Worm (Caenorhabditis elegans) whole organism, early embryonic: Measurements from ENCODE around the gene pak-2.
A peak's percentile ranks its signal among the peaks of the same experiment; 100 is the strongest.

Experiments used
- B0310.2 ChIP-seq: sonication (generic microtip); optimal IDR thresholded peaks from 2 replicates; lab custom pipeline; 2016; ENCODE audit warnings: mild to moderate bottlenecking, missing genetic modification characterization, missing compliant biosample characterization
- F13C5.2 ChIP-seq: sonication (generic microtip); optimal IDR thresholded peaks from 2 replicates; lab custom pipeline; 2017; ENCODE audit warnings: mild to moderate bottlenecking, missing genetic modification characterization, inconsistent platforms, missing compliant biosample characterization
- aly-1 ChIP-seq: sonication (generic microtip); optimal IDR thresholded peaks from 2 replicates; lab custom pipeline; 2016; ENCODE audit warnings: missing genetic modification characterization, missing compliant biosample characterization
- ama-1 ChIP-seq: fragments of 150-350 bp; optimal IDR thresholded peaks from 2 replicates; lab custom pipeline; 2014
- ceh-13 ChIP-seq: fragments of 200-800 bp; sonication (Bioruptor generic); optimal IDR thresholded peaks from 2 replicates; lab custom pipeline; 2018; ENCODE audit warnings: mild to moderate bottlenecking, missing genetic modification characterization, missing compliant biosample characterization
- ceh-36 ChIP-seq: sonication (generic microtip); optimal IDR thresholded peaks from 2 replicates; lab custom pipeline; 2016; ENCODE audit warnings: missing genetic modification characterization, inconsistent platforms, missing compliant biosample characterization
- ets-7 ChIP-seq: sonication (generic microtip); optimal IDR thresholded peaks from 2 replicates; lab custom pipeline; 2016; ENCODE audit warnings: missing genotype, missing genetic modification characterization, missing compliant biosample characterization
- flt-1 ChIP-seq: fragments of 200-800 bp; sonication (Bioruptor generic); IDR thresholded peaks from 2 replicates; pipeline ENCODE4 v1.3.6; 2022; ENCODE audit warnings: missing genetic modification characterization, missing compliant biosample characterization
- hmbx-1 ChIP-seq: sonication (generic microtip); optimal IDR thresholded peaks from 2 replicates; lab custom pipeline; 2016; ENCODE audit warnings: mild to moderate bottlenecking, missing genetic modification characterization, missing compliant biosample characterization
- hmg-4 ChIP-seq: fragments of 200-800 bp; sonication (Bioruptor generic); optimal IDR thresholded peaks from 2 replicates; lab custom pipeline; 2018; ENCODE audit warnings: mild to moderate bottlenecking, missing genetic modification characterization, missing compliant biosample characterization
- hnd-1 ChIP-seq: sonication (generic microtip); optimal IDR thresholded peaks from 2 replicates; lab custom pipeline; 2016; ENCODE audit warnings: missing genetic modification characterization, missing compliant biosample characterization
- pes-1 ChIP-seq: fragments of 200-800 bp; sonication (Bioruptor generic); IDR thresholded peaks from 2 replicates; pipeline ENCODE4 v1.3.6; 2022; ENCODE audit warnings: missing genetic modification reagents, missing genetic modification characterization, missing compliant biosample characterization
- scrt-1 ChIP-seq: fragments of 200-800 bp; sonication (Bioruptor generic); IDR thresholded peaks from 2 replicates; pipeline ENCODE4 v1.3.6; 2022; ENCODE audit warnings: missing genetic modification characterization, missing compliant biosample characterization
- sea-1 ChIP-seq: fragments of 200-800 bp; sonication (Bioruptor generic); conservative IDR thresholded peaks from 2 replicates; pipeline ENCODE4 v1.3.6; 2022; ENCODE audit warnings: missing genetic modification characterization, missing compliant biosample characterization
- tbx-11 ChIP-seq: fragments of 200-800 bp; sonication (Bioruptor generic); IDR thresholded peaks from 2 replicates; pipeline ENCODE4 v1.3.6; 2022; ENCODE audit warnings: missing genetic modification characterization, missing compliant biosample characterization
- tbx-37 ChIP-seq: fragments of 200-800 bp; sonication (Bioruptor generic); conservative IDR thresholded peaks from 2 replicates; pipeline ENCODE4 v1.3.6; 2022; ENCODE audit warnings: missing genetic modification reagents, missing genetic modification characterization, missing compliant biosample characterization
- tra-4 ChIP-seq: sonication (generic microtip); optimal IDR thresholded peaks from 2 replicates; lab custom pipeline; 2017; ENCODE audit warnings: missing genetic modification characterization, missing compliant biosample characterization

pak-2 gene

DNA sequence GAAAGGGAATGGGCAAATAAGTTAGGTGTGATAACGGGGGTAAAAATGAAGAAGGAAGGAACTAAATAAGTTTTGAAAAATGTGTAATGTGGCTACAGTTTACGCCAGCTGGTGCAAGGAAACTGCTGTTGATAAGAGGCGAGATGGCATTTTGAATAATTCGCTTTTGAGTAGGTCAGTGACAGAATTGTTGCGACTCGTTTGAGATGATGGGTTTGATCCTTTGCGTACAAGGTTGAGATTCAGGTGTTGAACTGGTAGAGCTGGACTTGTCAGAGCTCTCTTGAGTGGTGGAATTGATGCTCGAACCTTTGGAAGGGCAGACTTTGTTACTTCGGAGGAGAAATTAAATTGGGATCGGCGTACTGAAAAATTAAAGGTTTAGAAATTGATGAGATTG is 27.4 kb downstream of the pak-2 start:
- TF ChIP-seq flt-1 (GFP tag; lab: Robert Waterston, UW) = no peak

DNA sequence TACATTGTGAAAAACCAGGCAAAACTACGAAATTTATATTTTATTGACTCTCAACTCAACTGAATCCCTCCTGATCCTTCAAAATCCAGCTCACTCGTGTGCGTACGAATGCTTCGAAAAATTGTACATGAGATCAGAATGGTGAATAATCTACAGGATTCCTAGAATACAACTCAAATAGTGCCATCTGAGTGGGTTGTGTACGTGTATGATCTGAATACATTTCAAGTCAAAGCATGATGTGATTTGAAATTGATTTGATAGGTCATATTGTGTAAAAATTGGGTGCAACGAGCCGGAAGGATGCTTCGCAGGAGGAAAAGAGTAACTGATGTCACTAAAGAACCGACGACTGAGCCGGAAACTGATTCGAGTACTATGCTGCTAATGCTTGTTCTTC is 28.5 kb downstream of the pak-2 start:
- TF ChIP-seq scrt-1 (GFP tag; lab: Robert Waterston, UW) (no peak), F13C5.2 (tag; lab: Kevin White, UChicago) (no peak), ets-7 (tag; lab: Kevin White, UChicago) (no peak), hmg-4 (GFP tag; lab: Kevin White, UChicago) (no peak), ama-1 (lab: Kevin White, UChicago) (no peak), flt-1 (GFP tag; lab: Robert Waterston, UW) (no peak), hmbx-1 (tag; lab: Kevin White, UChicago) (no peak), ceh-13 (GFP tag; lab: Kevin White, UChicago) (no peak), hnd-1 (no peak), ceh-36 (no peak), pes-1 (GFP tag; lab: Robert Waterston, UW) (no peak), B0310.2 (no peak), aly-1 (tag; lab: Kevin White, UChicago) (no peak), tbx-37 (GFP tag; lab: Robert Waterston, UW) (no peak), tbx-11 (GFP tag; lab: Robert Waterston, UW) (no peak), tra-4 (tag; lab: Kevin White, UChicago) (no peak), sea-1 (GFP tag; lab: Robert Waterston, UW) (no peak)

DNA sequence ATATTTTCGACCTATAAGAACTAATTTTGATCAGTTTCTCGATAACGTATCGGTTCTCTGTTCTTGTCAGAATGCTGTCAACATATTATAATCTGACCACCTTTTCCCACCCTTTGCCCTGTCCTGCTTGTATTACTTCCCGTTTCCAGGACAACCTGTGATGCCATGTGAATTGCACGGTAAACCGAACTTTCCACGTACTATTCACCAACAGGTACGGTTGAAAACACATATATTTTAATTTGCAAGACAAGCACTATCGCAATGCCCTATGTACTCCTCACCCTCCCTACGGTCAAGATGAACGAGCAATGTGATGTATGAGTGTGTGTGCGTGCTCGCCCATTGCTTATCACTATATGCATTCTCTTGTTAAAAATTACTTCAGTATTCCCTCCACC is 30.1 kb downstream of the pak-2 start:
- TF ChIP-seq ama-1 (lab: Kevin White, UChicago) (no peak), hmg-4 (GFP tag; lab: Kevin White, UChicago) (no peak), B0310.2 (no peak), sea-1 (GFP tag; lab: Robert Waterston, UW) (no peak), flt-1 (GFP tag; lab: Robert Waterston, UW) (no peak), tbx-37 (GFP tag; lab: Robert Waterston, UW) (no peak), hmbx-1 (tag; lab: Kevin White, UChicago) (no peak), aly-1 (tag; lab: Kevin White, UChicago) (no peak), ceh-36 (no peak), tbx-11 (GFP tag; lab: Robert Waterston, UW) (no peak), hnd-1 (no peak), ceh-13 (GFP tag; lab: Kevin White, UChicago) (no peak), ets-7 (tag; lab: Kevin White, UChicago) (no peak), F13C5.2 (tag; lab: Kevin White, UChicago) (no peak), tra-4 (tag; lab: Kevin White, UChicago) (no peak), scrt-1 (GFP tag; lab: Robert Waterston, UW) (no peak), pes-1 (GFP tag; lab: Robert Waterston, UW) (no peak)

DNA sequence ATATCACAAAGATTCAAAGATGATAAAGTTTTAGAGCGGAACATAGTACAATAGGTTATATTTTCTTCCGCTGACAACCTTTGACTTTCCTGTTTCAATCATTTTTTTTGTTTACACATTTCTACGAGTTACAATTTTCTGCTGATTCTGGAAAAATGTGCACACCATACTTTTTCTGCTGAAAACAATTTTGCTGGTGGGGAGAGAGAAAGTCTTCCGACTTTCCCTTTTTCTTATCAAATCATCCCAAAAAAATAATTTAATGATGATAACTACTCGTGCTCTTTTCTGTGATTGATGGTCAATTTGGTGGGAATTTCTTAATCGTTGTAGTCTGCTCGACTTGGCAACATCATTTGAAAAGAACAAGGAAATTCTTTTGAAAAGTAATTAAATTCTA is 31.6 kb downstream of the pak-2 start:
- TF ChIP-seq ceh-36 = no peak
- TF ChIP-seq tra-4 (tag; lab: Kevin White, UChicago) = no peak
- no peak for TF ChIP-seq hnd-1
- no peak for TF ChIP-seq scrt-1 (GFP tag; lab: Robert Waterston, UW)
- no peak for TF ChIP-seq ets-7 (tag; lab: Kevin White, UChicago)
- TF ChIP-seq tbx-11 (GFP tag; lab: Robert Waterston, UW) = no peak
- TF ChIP-seq pes-1 (GFP tag; lab: Robert Waterston, UW) = no peak
- TF ChIP-seq flt-1 (GFP tag; lab: Robert Waterston, UW) = no peak

DNA sequence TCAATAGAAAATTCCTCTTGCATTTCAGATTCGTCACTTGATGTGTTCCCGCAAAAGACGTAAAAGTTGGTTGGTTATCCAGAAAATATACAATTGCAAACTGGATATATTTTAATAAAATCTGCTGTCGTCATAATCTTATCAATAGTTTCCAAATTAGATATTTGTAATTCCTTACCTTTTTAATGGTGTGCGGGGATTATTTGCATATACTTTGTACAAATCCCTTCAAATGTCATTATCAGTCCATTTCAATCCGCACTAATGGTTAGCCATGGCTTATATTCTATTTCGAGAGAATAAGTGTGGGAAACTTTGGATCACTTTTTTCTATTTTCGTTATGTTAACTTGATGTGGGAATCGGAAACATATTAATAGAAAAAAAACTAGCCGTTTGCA is 35.1 kb downstream of the pak-2 start:
- TF ChIP-seq sea-1 (GFP tag; lab: Robert Waterston, UW) = no peak
- TF ChIP-seq ceh-36 = no peak
- TF ChIP-seq aly-1 (tag; lab: Kevin White, UChicago) = no peak

DNA sequence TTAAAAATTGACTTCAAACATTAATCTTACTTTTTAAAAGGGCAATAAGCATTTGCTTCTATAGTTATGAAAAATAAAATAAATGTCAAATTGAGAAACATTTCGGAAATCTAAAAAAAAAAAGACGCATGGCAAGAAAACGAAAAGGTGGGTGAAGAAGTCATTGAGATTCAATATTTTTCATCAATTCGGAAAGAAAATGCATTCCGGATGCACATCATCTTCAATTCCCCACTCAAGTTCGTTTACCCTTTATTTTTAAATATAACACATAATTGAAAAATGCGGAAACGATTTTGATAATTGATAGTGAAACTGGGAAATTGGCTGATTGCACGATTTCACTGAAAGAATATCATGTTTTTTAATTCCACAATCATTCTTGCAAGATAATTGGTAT is 36.8 kb downstream of the pak-2 start, which contains the start of gene F53B7.4:
TSS of gene F53B7.4 (minus strand) at position 101 of the 400 bp plus-strand sequence.
- TF ChIP-seq pes-1 (GFP tag; lab: Robert Waterston, UW) (no peak), tbx-11 (GFP tag; lab: Robert Waterston, UW) (no peak), hmbx-1 (tag; lab: Kevin White, UChicago) (no peak), sea-1 (GFP tag; lab: Robert Waterston, UW) (no peak), hmg-4 (GFP tag; lab: Kevin White, UChicago) (no peak), tra-4 (tag; lab: Kevin White, UChicago) (no peak), tbx-37 (GFP tag; lab: Robert Waterston, UW) (no peak), ets-7 (tag; lab: Kevin White, UChicago) (no peak)

DNA sequence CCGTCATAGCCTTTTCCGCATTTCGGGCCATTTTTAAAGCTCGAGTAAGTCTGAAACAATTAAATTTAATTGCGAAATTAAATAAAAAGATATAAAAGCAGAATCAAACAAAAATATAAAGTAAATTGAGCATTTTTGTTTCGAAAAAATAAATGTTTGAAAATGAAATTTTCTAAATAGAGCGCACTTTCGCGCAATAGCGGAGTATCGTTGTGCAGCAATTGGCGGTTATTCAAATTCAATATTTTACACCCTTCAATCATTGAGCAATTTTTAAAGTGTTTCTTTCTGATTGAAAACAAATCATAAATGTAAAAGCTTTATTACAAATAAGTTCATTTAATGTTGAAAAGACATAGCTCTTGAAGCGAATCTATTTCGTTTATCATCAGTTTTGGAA is 38.6 kb downstream of the pak-2 start, which contains the start of gene isy-1:
TSS of gene isy-1 (minus strand) at position 50 of the 400 bp plus-strand sequence.
- TF ChIP-seq F13C5.2 (tag; lab: Kevin White, UChicago) (peak; percentile 23), B0310.2 (no peak)

DNA sequence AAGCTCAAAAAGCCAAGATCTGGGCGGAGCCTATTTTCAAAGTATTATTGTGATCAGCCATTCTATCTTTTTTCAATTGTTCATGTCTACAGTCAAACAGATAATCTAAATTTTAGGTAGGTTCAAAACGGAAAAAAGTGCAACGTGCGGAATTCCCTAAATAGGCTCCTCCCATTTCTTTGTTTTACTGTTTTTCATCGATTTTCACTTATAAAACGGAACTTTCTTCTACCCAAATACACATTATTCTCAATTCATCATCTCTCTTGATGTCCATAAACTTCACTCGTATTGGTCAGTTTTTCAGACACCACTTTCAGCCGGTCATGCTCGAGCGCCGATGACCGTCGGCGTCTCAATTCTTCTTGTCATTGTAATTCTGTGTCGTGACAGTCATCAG is 40.4 kb downstream of the pak-2 start, which contains the start of gene F53B7.7:
TSS of gene F53B7.7 (plus strand) at position 301 of the 400 bp plus-strand sequence.
- TF ChIP-seq hnd-1 (no peak), ama-1 (lab: Kevin White, UChicago) (no peak), sea-1 (GFP tag; lab: Robert Waterston, UW) (no peak), pes-1 (GFP tag; lab: Robert Waterston, UW) (no peak), F13C5.2 (tag; lab: Kevin White, UChicago) (no peak), aly-1 (tag; lab: Kevin White, UChicago) (no peak), B0310.2 (no peak), ceh-13 (GFP tag; lab: Kevin White, UChicago) (no peak), scrt-1 (GFP tag; lab: Robert Waterston, UW) (no peak), hmg-4 (GFP tag; lab: Kevin White, UChicago) (no peak), ceh-36 (no peak)
